1 fruit fly cellular context compared by ENCODE assay signal in the genomic region with DNA sequence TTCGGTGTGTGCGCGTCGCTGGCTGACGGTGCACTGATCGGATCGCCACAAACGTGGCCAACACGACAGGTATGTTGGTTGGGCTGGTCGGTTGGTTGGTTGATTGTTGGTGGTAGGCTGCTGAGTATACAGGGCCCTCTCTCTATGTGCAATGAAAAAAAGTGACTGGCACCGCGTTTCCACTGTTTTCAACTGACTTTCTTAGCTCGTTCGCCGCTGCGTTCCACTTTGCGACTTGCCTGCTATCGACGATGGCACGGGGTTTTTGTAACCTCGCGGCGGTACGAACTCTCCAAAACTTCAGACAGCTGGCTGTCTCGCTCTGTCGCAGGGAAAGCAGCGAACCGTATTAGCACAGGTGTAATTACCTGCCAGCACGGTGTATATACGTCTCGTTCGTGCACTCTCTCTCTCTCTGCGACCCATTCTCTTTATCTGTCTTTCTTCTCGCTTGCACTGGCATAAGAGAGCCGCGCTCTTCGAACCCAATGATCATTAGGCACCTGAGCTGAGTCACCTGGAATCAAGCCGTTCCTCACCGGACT.
TF ChIP-seq lines count a peak whose summit lies in the region.

No protein-coding gene starts in this region.

TF ChIP-seq in whole organism, embryonic, 481 proteins besides CTCF, POLR2A, EP300 and RAD21 (continued from another document and continues in another):
- TF ChIP-seq pan (optimal IDR thresholded peaks at IDR 0.05; lab: Kevin White, UChicago), result no peak
- TF ChIP-seq pan (GFP tag; optimal IDR thresholded peaks at IDR 0.05 in 1 of 2, IDR thresholded peaks at IDR 0.05 in 1 of 2), result peak in 1 of 2 experiments; percentile 28
- no peak for TF ChIP-seq Hmx (GFP tag; optimal IDR thresholded peaks at IDR 0.05; lab: Kevin White, UChicago)
- peak; percentile 64 for TF ChIP-seq abd-A (tag; optimal IDR thresholded peaks at IDR 0.05; lab: Kevin White, UChicago)
- peak; percentile 33 for TF ChIP-seq PHDP (tag; optimal IDR thresholded peaks at IDR 0.05; lab: Kevin White, UChicago)
- no peak for TF ChIP-seq Abd-B (GFP tag; optimal IDR thresholded peaks at IDR 0.05; lab: Kevin White, UChicago)
- peak; percentile 25 for TF ChIP-seq CG34376 (GFP tag; optimal IDR thresholded peaks at IDR 0.05; lab: Kevin White, UChicago)
- peak; percentile 39 for TF ChIP-seq sug (tag; optimal IDR thresholded peaks at IDR 0.05; lab: Kevin White, UChicago)
- TF ChIP-seq CG6791 (GFP tag; IDR thresholded peaks at IDR 0.05; lab: Robert Waterston, UW; ENCODE audit: partially characterized antibody), result no peak
- peak; percentile 25; the same call in 1 of the 2 replicates for TF ChIP-seq Adf1 (GFP tag; IDR thresholded peaks at IDR 0.05; lab: Robert Waterston, UW)
- peak; percentile 48 for TF ChIP-seq crol (GFP tag; IDR thresholded peaks at IDR 0.05; lab: Robert Waterston, UW)
- TF ChIP-seq schlank (tag; optimal IDR thresholded peaks at IDR 0.05; lab: Kevin White, UChicago), result peak; percentile 17
- no peak for TF ChIP-seq Rx (GFP tag; IDR thresholded peaks at IDR 0.05; lab: Robert Waterston, UW)
- peak; percentile 80 for TF ChIP-seq Med (GFP tag; lab: Kevin White, UChicago)
- no peak for TF ChIP-seq bsh (GFP tag; optimal IDR thresholded peaks at IDR 0.05; lab: Kevin White, UChicago)
- TF ChIP-seq Stat92E (GFP tag; optimal IDR thresholded peaks at IDR 0.05; lab: Kevin White, UChicago), result no peak
- TF ChIP-seq CG30403 (GFP tag; optimal IDR thresholded peaks at IDR 0.05; lab: Kevin White, UChicago), result no peak
- no peak for TF ChIP-seq jigr1 (GFP tag; IDR thresholded peaks at IDR 0.05; lab: Robert Waterston, UW)
- TF ChIP-seq disco-r (GFP tag; optimal IDR thresholded peaks at IDR 0.05; lab: Kevin White, UChicago), result no peak
- TF ChIP-seq CG8290 (GFP tag; optimal IDR thresholded peaks at IDR 0.05; lab: Kevin White, UChicago), result no peak
- peak in 1 of 2 experiments; percentile 65 for TF ChIP-seq CG8290 (tag; optimal IDR thresholded peaks at IDR 0.05; lab: Kevin White, UChicago)
- TF ChIP-seq CG4617 (GFP tag; optimal IDR thresholded peaks at IDR 0.05; lab: Kevin White, UChicago; ENCODE audit: borderline replicate concordance), result no peak
- peak; percentile 14 for TF ChIP-seq Fer1 (GFP tag; optimal IDR thresholded peaks at IDR 0.05; lab: Kevin White, UChicago)
- TF ChIP-seq CG10431 (GFP tag; optimal IDR thresholded peaks at IDR 0.05; lab: Kevin White, UChicago), result no peak
- peak; percentile 28; the same call in 1 of the 2 replicates for TF ChIP-seq CG11247 (GFP tag; IDR thresholded peaks at IDR 0.05; lab: Robert Waterston, UW)
- TF ChIP-seq H15 (GFP tag; IDR thresholded peaks at IDR 0.05; lab: Robert Waterston, UW), result no peak
- no peak for TF ChIP-seq CG3065 (GFP tag; optimal IDR thresholded peaks at IDR 0.05; lab: Kevin White, UChicago)
- peak; percentile 0 for TF ChIP-seq CG13424 (tag; optimal IDR thresholded peaks at IDR 0.05; lab: Kevin White, UChicago)
- TF ChIP-seq CG10565 (GFP tag; optimal IDR thresholded peaks at IDR 0.05; lab: Kevin White, UChicago), result no peak
- no peak for TF ChIP-seq hbn (GFP tag; IDR thresholded peaks at IDR 0.05; lab: Robert Waterston, UW; ENCODE audit: partially characterized antibody)
- TF ChIP-seq salm (tag; optimal IDR thresholded peaks at IDR 0.05; lab: Kevin White, UChicago), result no peak
- no peak for TF ChIP-seq ATbp (GFP tag; optimal IDR thresholded peaks at IDR 0.05; lab: Kevin White, UChicago)
- TF ChIP-seq nerfin-2 (GFP tag; IDR thresholded peaks at IDR 0.05; lab: Robert Waterston, UW; ENCODE audit: partially characterized antibody), result no peak
- 0 out of 2 replicates have a peak, but pooled peaks have one; percentile 22 for TF ChIP-seq esg (GFP tag; conservative IDR thresholded peaks at IDR 0.05; lab: Robert Waterston, UW)
- TF ChIP-seq nau (GFP tag; optimal IDR thresholded peaks at IDR 0.05; lab: Kevin White, UChicago), result no peak
- peak; percentile 57 for TF ChIP-seq bbx (GFP tag; IDR thresholded peaks at IDR 0.05; lab: Robert Waterston, UW; ENCODE audit: partially characterized antibody)
- TF ChIP-seq D19A (tag; optimal IDR thresholded peaks at IDR 0.05; lab: Kevin White, UChicago), result no peak
- TF ChIP-seq CG15696 (tag; optimal IDR thresholded peaks at IDR 0.05; lab: Kevin White, UChicago), result no peak
- TF ChIP-seq CG12769 (tag; optimal IDR thresholded peaks at IDR 0.05; lab: Kevin White, UChicago), result peak; percentile 79
- TF ChIP-seq CG17328 (GFP tag; IDR thresholded peaks at IDR 0.05; lab: Robert Waterston, UW), result no peak
- TF ChIP-seq org-1 (GFP tag; optimal IDR thresholded peaks at IDR 0.05; lab: Kevin White, UChicago), result peak; percentile 22
- peak; percentile 3 for TF ChIP-seq CG17359 (tag; optimal IDR thresholded peaks at IDR 0.05; lab: Kevin White, UChicago)
- peak; percentile 69 for TF ChIP-seq CG3995 (GFP tag; optimal IDR thresholded peaks at IDR 0.05; lab: Kevin White, UChicago)
- TF ChIP-seq Poxn (GFP tag; IDR thresholded peaks at IDR 0.05; lab: Robert Waterston, UW), result no peak
- no peak for TF ChIP-seq ap (GFP tag; IDR thresholded peaks at IDR 0.05; lab: Robert Waterston, UW)
- no peak for TF ChIP-seq D (optimal IDR thresholded peaks at IDR 0.05; lab: Kevin White, UChicago)
- no peak for TF ChIP-seq D (GFP tag; optimal IDR thresholded peaks at IDR 0.05; lab: Kevin White, UChicago)
- peak; percentile 55 for TF ChIP-seq Atf6 (GFP tag; IDR thresholded peaks at IDR 0.05; lab: Robert Waterston, UW)
- peak; percentile 58 for TF ChIP-seq caup (GFP tag; optimal IDR thresholded peaks at IDR 0.05; lab: Kevin White, UChicago; ENCODE audit: severe bottlenecking)
- TF ChIP-seq Blimp-1 (GFP tag; optimal IDR thresholded peaks at IDR 0.05; lab: Kevin White, UChicago), result peak; percentile 15
- TF ChIP-seq CG18764 (GFP tag; optimal IDR thresholded peaks at IDR 0.05; lab: Kevin White, UChicago), result no peak
- TF ChIP-seq ftz-f1 (GFP tag; optimal IDR thresholded peaks at IDR 0.05; lab: Kevin White, UChicago), result peak; percentile 58
- no peak for TF ChIP-seq C15 (GFP tag; IDR thresholded peaks at IDR 0.05; lab: Robert Waterston, UW)
- TF ChIP-seq Hr3 (GFP tag; optimal IDR thresholded peaks at IDR 0.05; lab: Kevin White, UChicago), result no peak
- TF ChIP-seq CG32767 (GFP tag; IDR thresholded peaks at IDR 0.05; lab: Robert Waterston, UW), result no peak
- no peak for TF ChIP-seq CG18619 (GFP tag; optimal IDR thresholded peaks at IDR 0.05; lab: Kevin White, UChicago)
- TF ChIP-seq CG12744 (GFP tag; optimal IDR thresholded peaks at IDR 0.05; lab: Kevin White, UChicago), result no peak
- no peak for TF ChIP-seq Eip74EF (GFP tag; optimal IDR thresholded peaks at IDR 0.05; lab: Kevin White, UChicago)
- TF ChIP-seq zfh1 (GFP tag; IDR thresholded peaks at IDR 0.05; lab: Robert Waterston, UW), result peak; percentile 56; the same call in 1 of the 3 replicates
- TF ChIP-seq CrebB (tag; optimal IDR thresholded peaks at IDR 0.05; lab: Kevin White, UChicago), result peak; percentile 22
- TF ChIP-seq CG3838 (GFP tag; optimal IDR thresholded peaks at IDR 0.05; lab: Kevin White, UChicago), result no peak
- TF ChIP-seq croc (GFP tag; conservative IDR thresholded peaks at IDR 0.05; lab: Robert Waterston, UW), result no peak
- no peak for TF ChIP-seq CG2129 (GFP tag; IDR thresholded peaks at IDR 0.05; lab: Robert Waterston, UW; ENCODE audit: partially characterized antibody)
- no peak for TF ChIP-seq Dek (tag; optimal IDR thresholded peaks at IDR 0.05; lab: Kevin White, UChicago)
- no peak for TF ChIP-seq CG14965 (GFP tag; optimal IDR thresholded peaks at IDR 0.05; lab: Kevin White, UChicago; ENCODE audit: borderline replicate concordance)
- TF ChIP-seq dpn (GFP tag; optimal IDR thresholded peaks at IDR 0.05; lab: Kevin White, UChicago), result peak in 1 of 2 experiments; percentile 2
- no peak for TF ChIP-seq hb (GFP tag; IDR thresholded peaks at IDR 0.05; lab: Robert Waterston, UW; ENCODE audit: partially characterized antibody)
- TF ChIP-seq z (GFP tag; IDR thresholded peaks at IDR 0.05; lab: Robert Waterston, UW), result no peak
- TF ChIP-seq Mes4 (GFP tag; optimal IDR thresholded peaks at IDR 0.05; lab: Kevin White, UChicago), result no peak
- peak; percentile 29; the same call in 1 of the 2 replicates for TF ChIP-seq onecut (GFP tag; IDR thresholded peaks at IDR 0.05; lab: Robert Waterston, UW)
- no peak for TF ChIP-seq br (optimal IDR thresholded peaks at IDR 0.05; lab: Kevin White, UChicago)
- TF ChIP-seq Kr (GFP tag; optimal IDR thresholded peaks at IDR 0.05; lab: Kevin White, UChicago), result peak; percentile 17
- TF ChIP-seq CG17912 (GFP tag; optimal IDR thresholded peaks at IDR 0.05; lab: Kevin White, UChicago), result no peak
- peak; percentile 59 for TF ChIP-seq pb (GFP tag; optimal IDR thresholded peaks at IDR 0.05; lab: Kevin White, UChicago)
- peak; percentile 14 for TF ChIP-seq Oli (tag; optimal IDR thresholded peaks at IDR 0.05; lab: Kevin White, UChicago)
- TF ChIP-seq grau (tag; optimal IDR thresholded peaks at IDR 0.05; lab: Kevin White, UChicago), result peak; percentile 76
- TF ChIP-seq CG15514 (GFP tag; optimal IDR thresholded peaks at IDR 0.05; lab: Kevin White, UChicago), result no peak
- TF ChIP-seq CG31224 (GFP tag; IDR thresholded peaks at IDR 0.05; lab: Robert Waterston, UW), result no peak
- TF ChIP-seq knrl (GFP tag; IDR thresholded peaks at IDR 0.05; lab: Robert Waterston, UW; ENCODE audit: partially characterized antibody), result peak; percentile 43; the same call in 1 of the 3 replicates
- no peak for TF ChIP-seq CG2889 (GFP tag; IDR thresholded peaks at IDR 0.05; lab: Robert Waterston, UW)
- no peak for TF ChIP-seq CG14050 (GFP tag; IDR thresholded peaks at IDR 0.05; lab: Robert Waterston, UW)
- no peak for TF ChIP-seq CG9215 (GFP tag; IDR thresholded peaks at IDR 0.05; lab: Robert Waterston, UW)
- peak; percentile 92 for TF ChIP-seq CG1832 (GFP tag; optimal IDR thresholded peaks at IDR 0.05; lab: Kevin White, UChicago)
- TF ChIP-seq CG16779 (GFP tag; IDR thresholded peaks at IDR 0.05; lab: Robert Waterston, UW), result no peak
- TF ChIP-seq CG6272 (GFP tag; IDR thresholded peaks at IDR 0.05; lab: Robert Waterston, UW), result no peak
- TF ChIP-seq Ravus (GFP tag; IDR thresholded peaks at IDR 0.05; lab: Robert Waterston, UW), result no peak
- TF ChIP-seq CG17802 (tag; optimal IDR thresholded peaks at IDR 0.05; lab: Kevin White, UChicago), result no peak
- no peak for TF ChIP-seq Xrp1 (GFP tag; IDR thresholded peaks at IDR 0.05; lab: Robert Waterston, UW)
- peak; percentile 17 for TF ChIP-seq chn (GFP tag; optimal IDR thresholded peaks at IDR 0.05; lab: Kevin White, UChicago)
- TF ChIP-seq Max (GFP tag; optimal IDR thresholded peaks at IDR 0.05; lab: Kevin White, UChicago), result no peak
- peak; percentile 43 for TF ChIP-seq CG15479 (GFP tag; optimal IDR thresholded peaks at IDR 0.05; lab: Kevin White, UChicago)
- peak; percentile 61 for TF ChIP-seq CG15601 (tag; optimal IDR thresholded peaks at IDR 0.05; lab: Kevin White, UChicago)
- TF ChIP-seq tin (GFP tag; optimal IDR thresholded peaks at IDR 0.05; lab: Kevin White, UChicago), result no peak
- TF ChIP-seq pita (GFP tag; optimal IDR thresholded peaks at IDR 0.05; lab: Kevin White, UChicago), result no peak
- TF ChIP-seq luna (GFP tag; optimal IDR thresholded peaks at IDR 0.05; lab: Kevin White, UChicago), result no peak
- peak; percentile 77 for TF ChIP-seq grn (GFP tag; optimal IDR thresholded peaks at IDR 0.05; lab: Kevin White, UChicago)
- no peak for TF ChIP-seq CG10274 (GFP tag; optimal IDR thresholded peaks at IDR 0.05; lab: Kevin White, UChicago)
- peak; percentile 99 for TF ChIP-seq CG3163 (GFP tag; optimal IDR thresholded peaks at IDR 0.05; lab: Kevin White, UChicago)
- no peak for TF ChIP-seq Dp (GFP tag; optimal IDR thresholded peaks at IDR 0.05; lab: Kevin White, UChicago)
- TF ChIP-seq CG15011 (GFP tag; optimal IDR thresholded peaks at IDR 0.05; lab: Kevin White, UChicago), result no peak
- 0 out of 3 replicates have a peak, but pooled peaks have one; percentile 36 for TF ChIP-seq CG7963 (GFP tag; IDR thresholded peaks at IDR 0.05; lab: Robert Waterston, UW; ENCODE audit: partially characterized antibody)
- 0 out of 2 replicates have a peak, but pooled peaks have one; percentile 10 for TF ChIP-seq MBD-R2 (GFP tag; IDR thresholded peaks at IDR 0.05; lab: Robert Waterston, UW)
- TF ChIP-seq Bteb2 (GFP tag; optimal IDR thresholded peaks at IDR 0.05; lab: Kevin White, UChicago), result no peak
- no peak for TF ChIP-seq wor (GFP tag; IDR thresholded peaks at IDR 0.05; lab: Robert Waterston, UW)
- no peak for TF ChIP-seq Sry-β (GFP tag; optimal IDR thresholded peaks at IDR 0.05; lab: Kevin White, UChicago)
- peak; percentile 35; the same call in 1 of the 2 replicates for TF ChIP-seq CG9932 (GFP tag; IDR thresholded peaks at IDR 0.05; lab: Robert Waterston, UW)
- TF ChIP-seq cg (GFP tag; optimal IDR thresholded peaks at IDR 0.05; lab: Kevin White, UChicago), result peak; percentile 8
- TF ChIP-seq CG17361 (GFP tag; IDR thresholded peaks at IDR 0.05; lab: Robert Waterston, UW), result no peak
- TF ChIP-seq ash1 (GFP tag; optimal IDR thresholded peaks at IDR 0.05; lab: Kevin White, UChicago), result no peak
- TF ChIP-seq Taf1 (GFP tag; IDR thresholded peaks at IDR 0.05; lab: Robert Waterston, UW), result no peak
- no peak for TF ChIP-seq CG9876 (GFP tag; optimal IDR thresholded peaks at IDR 0.05; lab: Kevin White, UChicago)
- TF ChIP-seq wek (GFP tag; optimal IDR thresholded peaks at IDR 0.05; lab: Kevin White, UChicago), result no peak
- peak; percentile 27 for TF ChIP-seq nom (GFP tag; optimal IDR thresholded peaks at IDR 0.05; lab: Kevin White, UChicago)
- TF ChIP-seq pho (GFP tag; optimal IDR thresholded peaks at IDR 0.05; lab: Kevin White, UChicago), result no peak
- peak; percentile 77 for TF ChIP-seq CG10366 (GFP tag; IDR thresholded peaks at IDR 0.05; lab: Robert Waterston, UW)
- no peak for TF ChIP-seq ems (GFP tag; optimal IDR thresholded peaks at IDR 0.05; lab: Kevin White, UChicago)
- peak; percentile 9 for TF ChIP-seq da (GFP tag; optimal IDR thresholded peaks at IDR 0.05; lab: Kevin White, UChicago)
- TF ChIP-seq mld (GFP tag; IDR thresholded peaks at IDR 0.05; lab: Robert Waterston, UW; ENCODE audit: partially characterized antibody), result no peak
- no peak for TF ChIP-seq CkIIα-i1 (GFP tag; IDR thresholded peaks at IDR 0.05; lab: Robert Waterston, UW)
- no peak for TF ChIP-seq Ssrp (tag; optimal IDR thresholded peaks at IDR 0.05; lab: Kevin White, UChicago)
- TF ChIP-seq fd3F (GFP tag; optimal IDR thresholded peaks at IDR 0.05; lab: Kevin White, UChicago), result no peak
- TF ChIP-seq kah (GFP tag; optimal IDR thresholded peaks at IDR 0.05; lab: Kevin White, UChicago), result no peak
- TF ChIP-seq CG2678 (tag; optimal IDR thresholded peaks at IDR 0.05; lab: Kevin White, UChicago), result peak; percentile 19
- TF ChIP-seq CG5953 (GFP tag; IDR thresholded peaks at IDR 0.05; lab: Robert Waterston, UW), result 0 out of 2 replicates have a peak, but pooled peaks have one; percentile 52
- TF ChIP-seq ase (GFP tag; IDR thresholded peaks at IDR 0.05; lab: Robert Waterston, UW), result 0 out of 3 replicates have a peak, but pooled peaks have one; percentile 40
- no peak for TF ChIP-seq crc (GFP tag; optimal IDR thresholded peaks at IDR 0.05; lab: Kevin White, UChicago)
